Worm (Caenorhabditis elegans) whole organism, L4/young adult: ENCODE results near the gene Y39B6A.34.
"Not testable (repeated sequence)": the region's sequence is repeated elsewhere in the genome, so short reads cannot be mapped to it uniquely, and the experiment has no call there.

Source experiments
- W03F9.2 ChIP-seq: fragments of 150-350 bp; optimal IDR thresholded peaks from 2 replicates; lab custom pipeline; 2014; ENCODE audit warnings: missing biosample characterization, missing genetic modification characterization
- dao-5 ChIP-seq: sonication (generic microtip); optimal IDR thresholded peaks from 2 replicates; lab custom pipeline; 2016; ENCODE audit warnings: missing genotype, missing genetic modification characterization, moderate library complexity, missing compliant biosample characterization
- him-1 ChIP-seq: sonication (generic microtip); optimal IDR thresholded peaks from 2 replicates; lab custom pipeline; 2016; ENCODE audit warnings: missing genotype, missing genetic modification reagents, missing genetic modification characterization, missing compliant biosample characterization

The Y39B6A.34 gene

ce11 chrV:18990958-18991357 is 9.9 kb upstream of the Y39B6A.34 start:
- TF ChIP-seq dao-5 (tag; lab: Kevin White, UChicago) (no peak), him-1 (tag; lab: Kevin White, UChicago) (no peak), W03F9.2 (tag; lab: Kevin White, UChicago) (no peak)

DNA sequence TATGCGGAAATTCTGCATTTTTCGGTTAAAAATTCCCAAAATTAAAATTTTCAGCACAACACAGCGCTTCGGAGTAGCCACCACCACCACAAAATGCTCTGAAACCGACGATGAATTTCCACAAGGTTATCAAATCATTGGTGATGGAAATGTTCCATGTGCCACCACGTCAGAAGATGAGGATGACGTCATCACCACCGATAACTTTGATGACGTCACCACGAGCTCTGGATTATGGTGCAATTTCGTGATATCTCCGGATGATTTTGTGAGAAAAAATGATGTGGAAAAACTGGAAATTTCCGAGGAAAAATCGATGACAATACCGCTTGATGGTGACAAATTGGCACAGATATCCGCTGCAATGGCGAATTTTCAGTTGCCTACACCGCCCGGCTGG is 7.8 kb upstream of the Y39B6A.34 start:
- no peak for TF ChIP-seq W03F9.2 (tag; lab: Kevin White, UChicago)
- no peak for TF ChIP-seq dao-5 (tag; lab: Kevin White, UChicago)
- no peak for TF ChIP-seq him-1 (tag; lab: Kevin White, UChicago)

ce11 chrV:18993535-18993990 is 7.3 kb upstream of the Y39B6A.34 start, which contains the start of gene gtf-2F2:
gtf-2F2 (plus strand) TSS chrV:18993940.
- no peak for TF ChIP-seq W03F9.2 (tag; lab: Kevin White, UChicago)
- TF ChIP-seq dao-5 (tag; lab: Kevin White, UChicago) = no peak
- no peak for TF ChIP-seq him-1 (tag; lab: Kevin White, UChicago)

DNA sequence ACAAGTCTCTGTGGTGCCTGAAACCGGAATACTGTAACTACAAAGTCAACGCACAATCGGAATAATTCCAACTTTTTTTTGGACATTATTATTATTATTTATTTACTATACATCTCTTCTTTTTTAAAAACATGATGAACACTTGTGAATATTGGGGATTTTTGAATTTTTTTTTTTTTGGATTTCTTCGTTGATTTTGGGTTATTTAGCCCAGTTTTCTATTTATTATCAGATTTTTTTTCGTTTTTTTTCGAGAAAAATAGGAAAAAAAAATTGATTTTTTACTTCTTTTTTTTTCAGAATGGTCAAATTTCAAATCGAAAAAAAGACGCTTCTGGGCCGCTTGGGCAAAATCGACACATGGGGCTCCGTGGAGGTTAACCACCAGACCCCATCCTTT is 2.8 kb upstream of the Y39B6A.34 start, which contains the start of gene tgt-2:
tgt-2 (plus strand) TSS at position 301 of the 400 bp plus-strand sequence.
- TF ChIP-seq dao-5 (tag; lab: Kevin White, UChicago) = no peak
- no peak for TF ChIP-seq W03F9.2 (tag; lab: Kevin White, UChicago)
- no peak for TF ChIP-seq him-1 (tag; lab: Kevin White, UChicago)

DNA sequence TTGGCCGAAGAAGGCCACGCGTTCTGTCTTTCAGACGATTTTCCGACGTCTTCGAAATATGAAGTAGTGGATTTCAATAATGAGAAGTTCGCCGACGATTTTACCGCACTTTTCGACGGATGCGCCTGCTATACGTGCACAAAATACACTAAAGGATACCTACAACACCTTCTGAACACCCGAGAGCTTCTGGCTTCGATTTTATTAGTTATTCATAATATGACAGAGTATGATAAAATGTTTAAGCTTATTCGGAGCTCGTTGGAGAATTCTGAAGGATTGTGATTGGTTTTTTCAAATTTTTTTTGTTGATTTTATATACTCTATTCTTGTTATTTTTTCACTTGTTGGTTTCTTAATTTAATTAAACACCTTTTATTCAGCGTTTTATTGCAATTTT is 276 bp upstream of the Y39B6A.34 start:
- TF ChIP-seq W03F9.2 (tag; lab: Kevin White, UChicago) (no peak), dao-5 (tag; lab: Kevin White, UChicago) (no peak), him-1 (tag; lab: Kevin White, UChicago) (no peak)

DNA sequence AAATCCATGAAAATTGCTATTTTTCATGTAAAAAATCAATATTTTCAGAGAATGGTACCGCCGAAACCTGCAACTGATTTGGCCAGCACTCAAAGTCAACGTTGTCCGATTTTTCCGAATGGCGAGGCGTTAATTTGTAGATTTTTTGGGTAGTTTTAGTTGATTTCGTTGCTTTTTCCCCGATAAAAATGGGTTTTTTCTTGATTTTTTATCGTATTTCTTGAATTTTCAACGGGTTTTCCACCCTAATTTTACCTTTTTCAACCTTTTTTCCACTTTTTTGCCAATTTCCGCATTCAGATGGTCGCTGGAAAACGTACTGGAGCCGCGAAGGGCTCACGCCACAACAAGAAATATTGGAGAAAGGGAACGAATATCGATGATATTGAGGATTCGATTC is 838 bp downstream of the Y39B6A.34 start, which contains the start of gene Y39B6A.33:
Y39B6A.33 (plus strand) TSS at position 301 of the 400 bp plus-strand sequence.
- TF ChIP-seq him-1 (tag; lab: Kevin White, UChicago) (no peak), dao-5 (tag; lab: Kevin White, UChicago) (no peak), W03F9.2 (tag; lab: Kevin White, UChicago) (no peak)

DNA sequence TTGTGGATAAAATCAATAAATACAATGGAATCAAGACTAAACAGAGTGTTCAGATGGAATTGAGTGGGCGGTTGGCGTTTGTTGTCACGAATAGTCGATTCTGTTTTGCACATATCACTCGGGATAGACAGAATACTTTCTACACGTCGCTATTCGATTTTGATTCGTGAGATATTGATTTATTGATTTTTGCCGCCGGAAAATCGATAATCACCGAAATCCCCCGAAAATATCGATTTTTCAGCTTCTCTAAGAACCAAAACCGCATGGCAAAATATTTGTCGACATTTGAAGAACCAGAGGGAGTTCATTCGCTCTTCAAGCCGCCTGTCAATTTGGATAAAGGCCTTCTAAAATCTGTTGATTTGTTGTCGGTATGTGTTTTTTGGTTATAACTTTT is 9.6 kb downstream of the Y39B6A.34 start:
- TF ChIP-seq dao-5 (tag; lab: Kevin White, UChicago) = no peak
- TF ChIP-seq W03F9.2 (tag; lab: Kevin White, UChicago) = no peak
- TF ChIP-seq him-1 (tag; lab: Kevin White, UChicago) = no peak

DNA sequence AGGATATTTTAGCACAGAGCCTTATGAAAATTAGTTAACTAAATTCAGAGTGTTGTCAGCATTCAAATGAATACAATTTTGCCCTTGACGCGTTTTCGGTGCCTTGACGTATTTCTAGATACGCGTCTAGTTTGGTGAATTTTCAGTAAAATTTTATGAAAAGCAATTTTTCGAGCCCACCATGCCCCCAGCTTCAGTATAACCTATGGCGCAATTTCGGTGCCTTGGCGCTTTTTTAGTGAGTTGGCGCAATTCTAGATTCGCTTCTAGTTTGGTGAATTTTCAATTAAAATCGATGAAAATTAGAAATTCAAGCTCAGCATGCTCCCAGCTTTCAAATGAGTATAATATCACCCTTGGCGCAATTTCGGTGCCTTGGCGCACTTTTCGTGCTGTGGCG is 12.4 kb downstream of the Y39B6A.34 start:
- TF ChIP-seq dao-5 (tag; lab: Kevin White, UChicago) (no peak), him-1 (tag; lab: Kevin White, UChicago) (no peak), W03F9.2 (tag; lab: Kevin White, UChicago) (no peak)

DNA sequence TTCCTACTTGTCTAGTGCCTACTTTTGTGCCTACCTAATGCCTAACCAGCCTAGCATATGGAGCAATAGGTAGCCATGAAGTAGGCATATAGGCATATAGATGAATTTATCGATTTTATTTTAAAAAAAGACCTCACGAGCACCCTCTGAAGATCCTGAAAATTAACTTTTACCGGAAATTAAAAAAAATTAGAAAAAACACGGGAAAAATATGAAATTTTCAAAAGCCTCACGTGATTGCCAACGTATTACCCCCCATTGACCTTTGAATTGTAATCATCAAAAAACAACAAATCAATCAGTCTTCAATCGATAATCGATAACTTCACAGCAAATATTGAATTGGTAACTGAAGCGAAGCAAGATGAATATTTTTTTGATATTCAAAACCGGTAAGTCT is 13.5 kb downstream of the Y39B6A.34 start, which contains the start of gene Y39B6A.30:
Y39B6A.30 (plus strand) TSS at position 301 of the 400 bp plus-strand sequence.
- TF ChIP-seq him-1, W03F9.2, dao-5 (tag; lab: Kevin White, UChicago): not testable (repeated sequence)

DNA sequence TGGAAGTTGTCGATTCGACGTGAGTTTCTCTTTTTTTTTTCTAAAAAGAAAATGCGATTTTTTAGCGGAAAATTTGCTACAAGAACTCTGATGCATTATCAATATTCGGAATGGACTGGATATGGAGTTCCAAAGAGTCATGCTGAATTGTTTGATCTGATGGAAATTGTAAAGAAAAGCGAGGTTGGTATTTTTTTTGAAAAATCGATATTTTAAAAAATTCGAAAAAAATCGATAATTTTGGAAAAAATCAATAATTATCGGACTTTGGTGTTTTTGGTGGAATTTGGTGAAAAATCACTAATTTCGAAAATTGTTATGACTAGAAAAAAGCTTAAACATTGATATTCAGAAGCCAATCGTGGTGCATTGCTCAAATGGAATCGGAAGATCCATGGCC is 18.4 kb downstream of the Y39B6A.34 start:
- TF ChIP-seq dao-5 (tag; lab: Kevin White, UChicago) (no peak), him-1 (tag; lab: Kevin White, UChicago) (no peak), W03F9.2 (tag; lab: Kevin White, UChicago) (no peak)

DNA sequence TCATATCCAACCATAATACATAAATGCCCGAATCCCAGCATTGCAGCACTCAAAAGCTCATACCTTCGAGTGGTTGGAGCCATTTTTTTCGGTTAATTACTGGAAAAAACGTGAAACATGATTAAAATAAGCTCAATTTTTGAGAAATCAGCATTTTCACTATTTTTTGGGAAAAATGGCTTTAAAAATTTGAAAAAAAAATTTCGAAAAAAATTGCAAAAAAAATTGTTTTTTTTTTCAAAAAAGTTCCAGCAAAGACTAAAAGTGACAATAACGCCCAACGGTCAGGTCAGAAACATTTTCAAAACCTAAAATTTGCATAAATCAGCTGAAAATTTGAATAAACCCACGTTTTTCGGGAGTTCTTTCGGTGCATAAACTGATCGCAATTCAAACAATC is 23.9 kb downstream of the Y39B6A.34 start, which contains the start of gene Y39B6A.29:
Y39B6A.29 (minus strand) TSS at position 101 of the 400 bp plus-strand sequence.
- TF ChIP-seq him-1 (tag; lab: Kevin White, UChicago) (no peak), dao-5 (tag; lab: Kevin White, UChicago) (no peak), W03F9.2 (tag; lab: Kevin White, UChicago) (no peak)

- TF ChIP-seq W03F9.2 (tag; lab: Kevin White, UChicago) = no peak
Observed at ce11 chrV:19026163-19026562, 25.3 kb downstream of the Y39B6A.34 start, which contains the start of gene Y39B6A.25. Y39B6A.25 (plus strand) TSS chrV:19026463.

DNA sequence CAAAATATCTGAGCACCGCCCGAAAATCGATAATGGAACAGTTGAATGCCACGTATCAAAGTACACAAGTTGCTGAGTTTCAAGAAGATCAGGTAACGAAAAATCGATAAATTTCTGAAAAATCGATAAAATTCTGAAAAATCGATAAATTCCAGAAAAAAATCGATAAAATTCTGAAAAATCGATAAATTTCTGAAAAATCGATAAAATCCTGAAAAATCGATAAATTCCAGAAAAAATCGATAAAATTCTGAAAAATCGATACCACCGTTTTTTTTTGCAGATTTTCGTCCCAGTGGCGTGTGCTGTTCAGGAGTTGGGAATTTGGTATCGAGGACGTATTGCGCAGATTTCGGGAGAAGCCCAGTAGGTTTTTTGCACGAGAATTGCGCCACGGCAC is 26.5 kb downstream of the Y39B6A.34 start:
- no peak for TF ChIP-seq W03F9.2 (tag; lab: Kevin White, UChicago)
- TF ChIP-seq him-1 (tag; lab: Kevin White, UChicago) = no peak
- TF ChIP-seq dao-5 (tag; lab: Kevin White, UChicago) = no peak

ce11 chrV:19031456-19031855 is 30.6 kb downstream of the Y39B6A.34 start, which contains the start of gene Y39B6A.27:
Y39B6A.27 (plus strand) TSS chrV:19031756.
- TF ChIP-seq dao-5 (tag; lab: Kevin White, UChicago) = no peak
